Worm (Caenorhabditis elegans): ENCODE data around the gene tyra-3.

The tyra-3 gene

ce11 chrX:4957259-4957658 lies 9.4 kb downstream of the tyra-3 start, which contains the start of gene M03F4.4 (continued):
- TF ChIP-seq fkh-4 (tag; optimal IDR thresholded peaks at IDR 0.05; ENCODE audit: borderline replicate concordance) = peak; percentile 61
- TF ChIP-seq pqm-1 (tag; optimal IDR thresholded peaks at IDR 0.05) = no peak

ce11 chrX:4958986-4959385 lies 11.1 kb downstream of the tyra-3 start:
- TF ChIP-seq egl-13 (tag; optimal IDR thresholded peaks at IDR 0.05) (no peak), dpl-1 (GFP tag; optimal IDR thresholded peaks at IDR 0.05) (no peak), mef-2 (tag; optimal IDR thresholded peaks at IDR 0.05) (no peak), efl-1 (optimal IDR thresholded peaks at IDR 0.05) (no peak), efl-1 (GFP tag; optimal IDR thresholded peaks at IDR 0.05 in 1 of 2) (peak in 1 of 2 experiments; percentile 75)

DNA sequence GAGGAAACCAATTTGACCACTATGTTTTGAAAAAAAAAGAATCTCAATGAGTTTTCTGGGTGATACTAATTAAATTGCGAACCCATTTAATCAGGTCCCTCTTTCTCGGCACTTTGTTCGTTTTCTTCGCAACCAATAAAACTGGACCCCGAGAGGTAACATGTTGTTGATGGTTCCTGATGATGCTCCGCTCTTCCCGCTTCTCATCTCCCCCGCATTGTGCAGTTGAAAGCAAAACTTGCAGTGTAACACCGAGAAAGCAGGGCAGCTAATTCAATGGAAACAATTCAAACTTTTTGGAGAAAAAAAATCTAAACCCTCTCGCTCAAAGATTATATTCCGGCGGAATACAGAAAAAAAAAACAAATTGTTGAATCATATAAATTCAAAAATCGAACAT lies 11.6 kb downstream of the tyra-3 start:
- TF ChIP-seq xbp-1 (tag; optimal IDR thresholded peaks at IDR 0.05) (no peak), nhr-28 (tag; optimal IDR thresholded peaks at IDR 0.05) (no peak), zag-1 (tag; optimal IDR thresholded peaks at IDR 0.05) (no peak), sptf-1 (tag; optimal IDR thresholded peaks at IDR 0.05) (no peak), efl-1 (optimal IDR thresholded peaks at IDR 0.05) (no peak), efl-1 (GFP tag; optimal IDR thresholded peaks at IDR 0.05 in 1 of 2) (peak in 1 of 2 experiments; percentile 68), rnt-1 (tag; optimal IDR thresholded peaks at IDR 0.05) (peak; percentile 13), F16B12.6 (tag; optimal IDR thresholded peaks at IDR 0.05) (no peak), dsc-1 (tag; optimal IDR thresholded peaks at IDR 0.05) (peak; percentile 36), lin-14 (GFP tag; optimal IDR thresholded peaks at IDR 0.05) (peak; percentile 67), lsy-2 (tag; optimal IDR thresholded peaks at IDR 0.05) (no peak)

- TF ChIP-seq mab-9 (GFP tag; IDR thresholded peaks at IDR 0.05) (no peak; the same call in 1 of the 2 replicates), ztf-4 (tag; optimal IDR thresholded peaks at IDR 0.05) (peak; percentile 59), elt-2 (tag; optimal IDR thresholded peaks at IDR 0.05) (no peak), pag-3 (tag; optimal IDR thresholded peaks at IDR 0.05; ENCODE audit: borderline replicate concordance, insufficient read depth) (no peak), unc-130 (tag; optimal IDR thresholded peaks at IDR 0.05) (no peak), zip-4 (GFP tag; optimal IDR thresholded peaks at IDR 0.05) (peak; percentile 40), ztf-11 (tag; optimal IDR thresholded peaks at IDR 0.05) (peak in 1 of 2 experiments; percentile 51), grh-1 (GFP tag; IDR thresholded peaks at IDR 0.05) (peak; percentile 43; the same call in 1 of the 2 replicates), unc-86 (tag; optimal IDR thresholded peaks at IDR 0.05) (peak; percentile 52), nhr-76 (tag; optimal IDR thresholded peaks at IDR 0.05) (no peak), efl-1 (optimal IDR thresholded peaks at IDR 0.05) (peak; percentile 6 to 25), efl-1 (GFP tag; optimal IDR thresholded peaks at IDR 0.05 in 1 of 2) (peak in 1 of 2 experiments; percentile 31), pax-3 (tag; optimal IDR thresholded peaks at IDR 0.05) (no peak), ceh-8 (GFP tag; optimal IDR thresholded peaks at IDR 0.05) (peak; percentile 26), lin-39 (tag; optimal IDR thresholded peaks at IDR 0.05) (peak; percentile 24), fos-1 (tag; optimal IDR thresholded peaks at IDR 0.05) (peak; percentile 18), lsy-2 (tag; optimal IDR thresholded peaks at IDR 0.05) (peak; percentile 53 to 76), skn-1 (tag; optimal IDR thresholded peaks at IDR 0.05) (peak; percentile 27), ets-5 (GFP tag; IDR thresholded peaks at IDR 0.05) (no peak), aha-1 (tag; optimal IDR thresholded peaks at IDR 0.05) (no peak), nhr-77 (tag; optimal IDR thresholded peaks at IDR 0.05) (no peak), egl-13 (tag; optimal IDR thresholded peaks at IDR 0.05) (peak; percentile 7), fkh-10 (GFP tag; optimal IDR thresholded peaks at IDR 0.05) (peak; percentile 38), lir-3 (tag; optimal IDR thresholded peaks at IDR 0.05; ENCODE audit: poor library complexity) (peak; percentile 19), tbx-2 (tag; optimal IDR thresholded peaks at IDR 0.05) (peak; percentile 70), nhr-90 (tag; optimal IDR thresholded peaks at IDR 0.05; ENCODE audit: poor library complexity) (peak; percentile 52), sup-37 (GFP tag; optimal IDR thresholded peaks at IDR 0.05) (peak; percentile 63), swsn-7 (tag; optimal IDR thresholded peaks at IDR 0.05) (peak; percentile 77), dsc-1 (tag; optimal IDR thresholded peaks at IDR 0.05) (peak; percentile 87), nhr-28 (tag; optimal IDR thresholded peaks at IDR 0.05) (no peak), nhr-84 (tag; optimal IDR thresholded peaks at IDR 0.05) (no peak), ceh-90 (tag; optimal IDR thresholded peaks at IDR 0.05) (no peak), snpc-4 (tag; optimal IDR thresholded peaks at IDR 0.05) (peak; percentile 11), dpl-1 (GFP tag; optimal IDR thresholded peaks at IDR 0.05) (peak in 2 of 3 experiments; percentile 17 to 20), nhr-20 (tag; optimal IDR thresholded peaks at IDR 0.05) (peak; percentile 65), C16A3.4 (tag; optimal IDR thresholded peaks at IDR 0.05) (peak; percentile 20), egl-27 (tag; optimal IDR thresholded peaks at IDR 0.05) (peak in 1 of 2 experiments; percentile 39)
Observed at ce11 chrX:4960422-4960821, 12.6 kb downstream of the tyra-3 start, which contains the start of gene act-4. Gene act-4 (plus strand): TSS chrX:4960621.
